Fruit fly (Drosophila melanogaster) whole organism, embryonic: Measurements from ENCODE around the gene CG32267.

Experiments
- CG10209 ChIP-seq: fragments of 200-800 bp; sonication (Bioruptor generic); optimal IDR thresholded peaks from 3 replicates; lab custom pipeline; 2017; ENCODE audit warnings: missing biosample characterization, mild to moderate bottlenecking, missing genetic modification characterization, missing genetic modification reagents
- CG12942 ChIP-seq: fragments of 200-800 bp; sonication (Bioruptor generic); optimal IDR thresholded peaks from 3 replicates; lab custom pipeline; 2016; ENCODE audit warnings: missing biosample characterization, missing genetic modification characterization
- CG13123 ChIP-seq: fragments of 200-800 bp; sonication (Bioruptor generic); optimal IDR thresholded peaks from 2 replicates; lab custom pipeline; 2016; ENCODE audit warnings: missing biosample characterization, missing genetic modification characterization
- CG13424 ChIP-seq: fragments of 200-800 bp; sonication (Bioruptor generic); optimal IDR thresholded peaks from 2 replicates; lab custom pipeline; 2019; ENCODE audit warnings: missing biosample characterization, mild to moderate bottlenecking, missing genetic modification characterization, moderate library complexity
- CG14965 ChIP-seq: fragments of 200-800 bp; sonication (Bioruptor generic); optimal IDR thresholded peaks from 2 replicates; lab custom pipeline; 2016; ENCODE audit warnings: missing biosample characterization, missing genetic modification characterization, borderline replicate concordance
- CG15269 ChIP-seq: fragments of 200-800 bp; sonication (Bioruptor generic); optimal IDR thresholded peaks from 2 replicates; lab custom pipeline; 2018; ENCODE audit warnings: missing biosample characterization, mild to moderate bottlenecking, missing genetic modification characterization, moderate library complexity
- CG1529 ChIP-seq: fragments of 200-800 bp; sonication (Bioruptor generic); optimal IDR thresholded peaks from 3 replicates; lab custom pipeline; 2018; ENCODE audit warnings: missing biosample characterization, missing genetic modification characterization
- CG1792 ChIP-seq: fragments of 200-800 bp; sonication (Bioruptor generic); optimal IDR thresholded peaks from 2 replicates; lab custom pipeline; 2016; ENCODE audit warnings: missing biosample characterization, missing genetic modification characterization
- CG18476 ChIP-seq: fragments of 200-800 bp; sonication (Bioruptor generic); optimal IDR thresholded peaks from 2 replicates; lab custom pipeline; 2016; ENCODE audit warnings: missing biosample characterization, mild to moderate bottlenecking, missing genetic modification characterization
- CG2116 ChIP-seq: fragments of 200-800 bp; sonication (Bioruptor generic); optimal IDR thresholded peaks from 3 replicates; lab custom pipeline; 2018; ENCODE audit warnings: missing biosample characterization, mild to moderate bottlenecking, missing genetic modification characterization
- CG31224 ChIP-seq: fragments of 200-800 bp; sonication (Bioruptor generic); IDR thresholded peaks from 2 replicates; pipeline ENCODE4 v1.3.6; 2022; ENCODE audit warnings: missing biosample characterization, missing genetic modification characterization
- CG32767 ChIP-seq: fragments of 200-800 bp; sonication (Bioruptor generic); IDR thresholded peaks from 2 replicates; pipeline ENCODE4 v1.3.6; 2022; ENCODE audit warnings: missing biosample characterization, missing genetic modification characterization
- CG33213 ChIP-seq: fragments of 200-800 bp; sonication (Bioruptor generic); optimal IDR thresholded peaks from 3 replicates; lab custom pipeline; 2016; ENCODE audit warnings: missing biosample characterization, missing genetic modification characterization
- CG34376 ChIP-seq: fragments of 200-800 bp; sonication (Bioruptor generic); optimal IDR thresholded peaks from 2 replicates; lab custom pipeline; 2018; ENCODE audit warnings: missing biosample characterization, mild to moderate bottlenecking, missing genetic modification characterization
- CG3995 ChIP-seq: fragments of 200-800 bp; sonication (Bioruptor generic); optimal IDR thresholded peaks from 3 replicates; lab custom pipeline; 2016; ENCODE audit warnings: missing biosample characterization, missing genetic modification characterization
- CG4328 ChIP-seq: fragments of 200-800 bp; sonication (Bioruptor generic); optimal IDR thresholded peaks from 3 replicates; lab custom pipeline; 2017; ENCODE audit warnings: missing biosample characterization, missing genetic modification reagents, missing genetic modification characterization
- CG4707 ChIP-seq: fragments of 200-800 bp; sonication (Bioruptor generic); optimal IDR thresholded peaks from 2 replicates; lab custom pipeline; 2018; ENCODE audit warnings: missing biosample characterization, mild to moderate bottlenecking, missing genetic modification characterization, moderate library complexity
- CG4730 ChIP-seq: fragments of 200-800 bp; sonication (Bioruptor generic); IDR thresholded peaks from 2 replicates; pipeline ENCODE4 v1.3.6; 2022; ENCODE audit warnings: missing biosample characterization, missing genetic modification characterization
- CG5180 ChIP-seq: fragments of 200-800 bp; sonication (Bioruptor generic); optimal IDR thresholded peaks from 3 replicates; lab custom pipeline; 2017; ENCODE audit warnings: missing biosample characterization, missing genetic modification characterization, mild to moderate bottlenecking, moderate library complexity, missing genetic modification reagents
- CG5245 ChIP-seq: fragments of 200-800 bp; sonication (Bioruptor generic); optimal IDR thresholded peaks from 3 replicates; lab custom pipeline; 2016; ENCODE audit warnings: missing biosample characterization, missing genetic modification characterization
- CG5953 ChIP-seq: fragments of 200-800 bp; sonication (Bioruptor generic); IDR thresholded peaks from 2 replicates; pipeline ENCODE4 v1.3.6; 2022; ENCODE audit warnings: missing biosample characterization, missing genetic modification characterization
- CG7372 ChIP-seq: fragments of 200-800 bp; sonication (Bioruptor generic); IDR thresholded peaks from 2 replicates; pipeline ENCODE4 v1.3.6; 2022; ENCODE audit warnings: missing biosample characterization, missing genetic modification characterization
- CG8478 ChIP-seq: fragments of >200 bp; optimal IDR thresholded peaks from 2 replicates; lab custom pipeline; 2018
- CG8944 ChIP-seq: fragments of 200-800 bp; sonication (Bioruptor generic); optimal IDR thresholded peaks from 3 replicates; lab custom pipeline; 2016; ENCODE audit warnings: missing biosample characterization, missing genetic modification characterization
- CHES-1-like ChIP-seq: fragments of 200-800 bp; sonication (Bioruptor generic); optimal IDR thresholded peaks from 2 replicates; lab custom pipeline; 2016; ENCODE audit warnings: missing biosample characterization, missing genetic modification characterization
- D19A ChIP-seq: fragments of 200-800 bp; optimal IDR thresholded peaks from 3 replicates; lab custom pipeline; 2019; ENCODE audit warnings: missing biosample characterization, mild to moderate bottlenecking, missing genetic modification characterization, moderate library complexity
- Dip2 ChIP-seq: fragments of 200-800 bp; sonication (Bioruptor generic); IDR thresholded peaks from 2 replicates; pipeline ENCODE4 v1.3.6; 2022; ENCODE audit warnings: missing biosample characterization, missing genetic modification characterization
- Fer1 ChIP-seq: fragments of 200-800 bp; sonication (Bioruptor generic); optimal IDR thresholded peaks from 2 replicates; lab custom pipeline; 2017; ENCODE audit warnings: missing biosample characterization, mild to moderate bottlenecking, missing genetic modification characterization
- HmgD ChIP-seq: fragments of 200-800 bp; sonication (Bioruptor generic); optimal IDR thresholded peaks from 3 replicates; lab custom pipeline; 2016; ENCODE audit warnings: missing biosample characterization, missing genetic modification characterization
- Mes4 ChIP-seq: fragments of 200-800 bp; sonication (Bioruptor generic); optimal IDR thresholded peaks from 2 replicates; lab custom pipeline; 2016; ENCODE audit warnings: missing biosample characterization, missing genetic modification characterization
- Neu2 ChIP-seq: fragments of 200-800 bp; sonication (Bioruptor generic); optimal IDR thresholded peaks from 3 replicates; lab custom pipeline; 2016; ENCODE audit warnings: missing biosample characterization, missing genetic modification characterization, borderline replicate concordance
- Spps ChIP-seq: fragments of 200-800 bp; sonication (Bioruptor generic); optimal IDR thresholded peaks from 2 replicates; lab custom pipeline; 2018; ENCODE audit warnings: missing biosample characterization, mild to moderate bottlenecking, missing genetic modification characterization
- Stat92E ChIP-seq, 3 experiments: fragments of >200 bp in 2 of 3; fragments of 200-800 bp in 1 of 3; sonication (Bioruptor generic) in 1 of 3; optimal IDR thresholded peaks; 2 replicates each; lab custom pipeline; 2017 to 2019; ENCODE audit warnings: missing biosample characterization in 3 of 3, missing genetic modification characterization in 3 of 3, mild to moderate bottlenecking in 1 of 3, moderate library complexity in 1 of 3
- Vsx1 ChIP-seq: fragments of 200-800 bp; sonication (Bioruptor generic); optimal IDR thresholded peaks from 2 replicates; lab custom pipeline; 2017; ENCODE audit warnings: missing biosample characterization, mild to moderate bottlenecking, missing genetic modification characterization, missing genetic modification reagents
- bowl ChIP-seq: fragments of 200-800 bp; sonication (Bioruptor generic); IDR thresholded peaks from 2 replicates; pipeline ENCODE4 v1.3.6; 2022; ENCODE audit warnings: missing biosample characterization, missing genetic modification characterization
- cad ChIP-seq: fragments of >200 bp; optimal IDR thresholded peaks from 2 replicates; lab custom pipeline; 2017; ENCODE audit warnings: missing biosample characterization, missing genetic modification characterization
- ci ChIP-seq: fragments of 200-800 bp; sonication (Bioruptor generic); IDR thresholded peaks from 3 replicates; pipeline ENCODE4 v1.3.6; 2022; ENCODE audit warnings: missing biosample characterization, missing genetic modification characterization
- crp ChIP-seq, 2 experiments: fragments of 200-800 bp; sonication (Bioruptor generic); optimal IDR thresholded peaks; 2 replicates in 1 of 2; 3 replicates in 1 of 2; lab custom pipeline; 2017; ENCODE audit warnings: missing biosample characterization in 2 of 2, missing genetic modification characterization in 2 of 2, mild to moderate bottlenecking in 1 of 2, moderate library complexity in 1 of 2
- disco-r ChIP-seq: fragments of 200-800 bp; sonication (Bioruptor generic); optimal IDR thresholded peaks from 2 replicates; lab custom pipeline; 2016; ENCODE audit warnings: missing biosample characterization, missing genetic modification characterization
- dysf ChIP-seq: fragments of 200-800 bp; sonication (Bioruptor generic); IDR thresholded peaks from 3 replicates; pipeline ENCODE4 v1.3.6; 2022; ENCODE audit warnings: missing biosample characterization, missing genetic modification characterization
- ewg ChIP-seq: fragments of 200-800 bp; sonication (Bioruptor generic); optimal IDR thresholded peaks from 3 replicates; lab custom pipeline; 2017; ENCODE audit warnings: mild to moderate bottlenecking, missing biosample characterization, missing genetic modification reagents, missing genetic modification characterization
- gcm ChIP-seq: fragments of 200-800 bp; sonication (Bioruptor generic); optimal IDR thresholded peaks from 2 replicates; lab custom pipeline; 2019; ENCODE audit warnings: missing biosample characterization, mild to moderate bottlenecking, missing genetic modification characterization, moderate library complexity
- grn ChIP-seq: fragments of 200-800 bp; sonication (Bioruptor generic); optimal IDR thresholded peaks from 3 replicates; lab custom pipeline; 2017; ENCODE audit warnings: missing biosample characterization, missing genetic modification characterization
- jumu ChIP-seq: fragments of 200-800 bp; sonication (Bioruptor generic); optimal IDR thresholded peaks from 3 replicates; lab custom pipeline; 2016; ENCODE audit warnings: missing biosample characterization, missing genetic modification characterization
- odd ChIP-seq: fragments of 200-800 bp; sonication (Bioruptor generic); optimal IDR thresholded peaks from 2 replicates; lab custom pipeline; 2017; ENCODE audit warnings: missing biosample characterization, mild to moderate bottlenecking, missing genetic modification characterization
- otp ChIP-seq: fragments of 200-800 bp; sonication (Bioruptor generic); IDR thresholded peaks from 3 replicates; pipeline ENCODE4, ENCODE4 v1.3.6; 2022; ENCODE audit warnings: missing biosample characterization, missing genetic modification characterization
- pita ChIP-seq: fragments of 200-800 bp; sonication (Bioruptor generic); optimal IDR thresholded peaks from 2 replicates; lab custom pipeline; 2017; ENCODE audit warnings: missing biosample characterization, mild to moderate bottlenecking, missing genetic modification characterization
- ro ChIP-seq: fragments of 200-800 bp; sonication (Bioruptor generic); IDR thresholded peaks from 2 replicates; pipeline ENCODE4 v1.3.6; 2022; ENCODE audit warnings: missing biosample characterization, missing genetic modification characterization
- sd ChIP-seq: fragments of 200-800 bp; sonication (Bioruptor generic); optimal IDR thresholded peaks from 3 replicates; lab custom pipeline; 2018; ENCODE audit warnings: missing biosample characterization, mild to moderate bottlenecking, missing genetic modification characterization, moderate library complexity
- unpg ChIP-seq: fragments of 200-800 bp; sonication (Bioruptor generic); optimal IDR thresholded peaks from 3 replicates; lab custom pipeline; 2018; ENCODE audit warnings: missing biosample characterization, mild to moderate bottlenecking, missing genetic modification characterization, moderate library complexity
- vvl ChIP-seq: fragments of 200-800 bp; sonication (Bioruptor generic); IDR thresholded peaks from 2 replicates; pipeline ENCODE4 v1.3.6; 2022; ENCODE audit warnings: missing biosample characterization, missing genetic modification characterization

The CG32267 gene

dm6 chr3L:3454921-3455554 lies 16.9 kb downstream of the CG32267 start (continued):
- TF ChIP-seq CG5953 (GFP tag; lab: Robert Waterston, UW) (no peak), dysf (GFP tag; lab: Robert Waterston, UW) (peak; percentile 73), Neu2 (GFP tag; lab: Kevin White, UChicago) (no peak), CG3995 (GFP tag; lab: Kevin White, UChicago) (no peak), sd (tag; lab: Kevin White, UChicago) (no peak), CG10209 (GFP tag; lab: Kevin White, UChicago) (no peak), CG31224 (GFP tag; lab: Robert Waterston, UW) (peak; percentile 6; the same call in 1 of the 2 replicates), jumu (GFP tag; lab: Kevin White, UChicago) (no peak), ci (no peak), CG8478 (no peak), CG8944 (GFP tag; lab: Kevin White, UChicago) (no peak), Stat92E (GFP tag; optimal IDR thresholded peaks at IDR 0.05; lab: Kevin White, UChicago) (no peak), pita (no peak), CG5180 (no peak), CG34376 (GFP tag; lab: Kevin White, UChicago) (no peak), CG32767 (no peak), ewg (GFP tag; lab: Kevin White, UChicago) (no peak), CG5245 (no peak), Spps (tag; lab: Kevin White, UChicago) (no peak), disco-r (no peak), CG12942 (GFP tag; lab: Kevin White, UChicago) (no peak), CG7372 (GFP tag; lab: Robert Waterston, UW) (peak; percentile 34; the same call in 1 of the 2 replicates), D19A (tag; lab: Kevin White, UChicago) (no peak), CG13123 (GFP tag; lab: Kevin White, UChicago) (no peak), CG13424 (tag; lab: Kevin White, UChicago) (peak; percentile 21), bowl (GFP tag; lab: Robert Waterston, UW) (no peak), CG2116 (no peak), CHES-1-like (GFP tag; lab: Kevin White, UChicago) (no peak), HmgD (GFP tag; lab: Kevin White, UChicago) (no peak), ro (GFP tag; lab: Robert Waterston, UW) (peak; percentile 23; the same call in 1 of the 2 replicates), Fer1 (GFP tag; lab: Kevin White, UChicago) (no peak), CG33213 (GFP tag; lab: Kevin White, UChicago) (no peak), otp (GFP tag; lab: Robert Waterston, UW) (no peak), CG4707 (GFP tag; lab: Kevin White, UChicago) (no peak), grn (no peak), CG18476 (GFP tag; lab: Kevin White, UChicago) (no peak), gcm (GFP tag; lab: Kevin White, UChicago) (no peak), CG15269 (tag; lab: Kevin White, UChicago) (peak; percentile 11), CG4730 (peak; percentile 42; the same call in 1 of the 2 replicates), cad (GFP tag; lab: Kevin White, UChicago) (no peak), CG14965 (no peak), CG1529 (GFP tag; lab: Kevin White, UChicago) (no peak), Mes4 (GFP tag; lab: Kevin White, UChicago) (no peak), unpg (GFP tag; lab: Kevin White, UChicago) (no peak), vvl (GFP tag; lab: Robert Waterston, UW) (peak; percentile 71; the same call in 1 of the 2 replicates), Vsx1 (GFP tag; lab: Kevin White, UChicago) (peak; percentile 14), CG1792 (GFP tag; lab: Kevin White, UChicago) (no peak), Dip2 (GFP tag; lab: Robert Waterston, UW) (no peak), odd (GFP tag; lab: Kevin White, UChicago) (no peak), crp (GFP tag; optimal IDR thresholded peaks at IDR 0.05; lab: Kevin White, UChicago) (no peak), CG4328 (GFP tag; lab: Kevin White, UChicago) (no peak)
